Worm (Caenorhabditis elegans) whole organism, young adult: Measurements from ENCODE around the gene srg-26.

Experiments used
- B0261.1 ChIP-seq: sonication (generic microtip); optimal IDR thresholded peaks from 2 replicates; lab custom pipeline; 2016; ENCODE audit warnings: mild to moderate bottlenecking, missing genetic modification characterization, moderate library complexity, missing compliant biosample characterization
- F22D6.2 ChIP-seq: sonication (generic microtip); optimal IDR thresholded peaks from 2 replicates; lab custom pipeline; 2016; ENCODE audit warnings: mild to moderate bottlenecking, missing genetic modification characterization, missing compliant biosample characterization
- F49E8.2 ChIP-seq: sonication (generic microtip); optimal IDR thresholded peaks from 3 replicates; lab custom pipeline; 2017; ENCODE audit warnings: missing genetic modification characterization, mild to moderate bottlenecking, missing compliant biosample characterization, antibody characterized with exemption, moderate library complexity; ENCODE audit not compliant: insufficient read depth
- T07F8.4 ChIP-seq: sonication (generic microtip); optimal IDR thresholded peaks from 2 replicates; lab custom pipeline; 2016; ENCODE audit warnings: mild to moderate bottlenecking, missing genetic modification characterization, moderate library complexity, missing compliant biosample characterization
- Y56A3A.18 ChIP-seq: fragments of 200-800 bp; sonication (Bioruptor generic); IDR thresholded peaks from 2 replicates; pipeline ENCODE4 v1.3.6; 2022; ENCODE audit warnings: missing genetic modification reagents, missing genetic modification characterization, missing compliant biosample characterization
- Y67H2A.10 ChIP-seq: fragments of 200-800 bp; sonication (Bioruptor generic); conservative IDR thresholded peaks from 2 replicates; pipeline ENCODE4 v1.3.6; 2022; ENCODE audit warnings: missing genetic modification reagents, missing genetic modification characterization, missing compliant biosample characterization
- Y79H2A.3 ChIP-seq: fragments of 200-800 bp; sonication (Bioruptor generic); conservative IDR thresholded peaks from 2 replicates; pipeline ENCODE4 v1.3.6; 2022; ENCODE audit warnings: missing genetic modification reagents, missing genetic modification characterization, missing compliant biosample characterization
- Y95B8A.8 ChIP-seq: fragments of 200-800 bp; sonication (Bioruptor generic); IDR thresholded peaks from 2 replicates; pipeline ENCODE4 v1.3.6; 2022; ENCODE audit warnings: missing genetic modification reagents, missing genetic modification characterization, missing compliant biosample characterization
- akir-1 ChIP-seq: fragments of 200-800 bp; sonication (Bioruptor generic); optimal IDR thresholded peaks from 2 replicates; lab custom pipeline; 2018; ENCODE audit warnings: mild to moderate bottlenecking, missing genetic modification characterization, moderate library complexity, missing compliant biosample characterization
- aptf-3 ChIP-seq: fragments of 200-800 bp; sonication (Bioruptor generic); IDR thresholded peaks from 2 replicates; pipeline ENCODE4 v1.3.6; 2022; ENCODE audit warnings: missing genetic modification characterization, missing compliant biosample characterization
- athp-1 ChIP-seq: sonication (generic microtip); optimal IDR thresholded peaks from 2 replicates; lab custom pipeline; 2017; ENCODE audit warnings: mild to moderate bottlenecking, missing genetic modification characterization, missing compliant biosample characterization
- attf-6 ChIP-seq: fragments of 200-800 bp; sonication (Bioruptor generic); IDR thresholded peaks from 2 replicates; pipeline ENCODE4 v1.3.6; 2022; ENCODE audit warnings: missing genetic modification reagents, missing genetic modification characterization, missing compliant biosample characterization
- ceh-100 ChIP-seq: fragments of 200-800 bp; sonication (Bioruptor generic); IDR thresholded peaks from 2 replicates; pipeline ENCODE4 v1.3.6; 2022; ENCODE audit warnings: missing genetic modification reagents, missing genetic modification characterization, missing compliant biosample characterization
- ceh-79 ChIP-seq: sonication (generic microtip); optimal IDR thresholded peaks from 2 replicates; lab custom pipeline; 2017; ENCODE audit warnings: mild to moderate bottlenecking, missing genetic modification characterization, missing compliant biosample characterization
- him-1 ChIP-seq: sonication (generic microtip); optimal IDR thresholded peaks from 2 replicates; lab custom pipeline; 2016; ENCODE audit warnings: missing genotype, missing genetic modification reagents, missing genetic modification characterization, missing compliant biosample characterization
- hmg-1.2 ChIP-seq: fragments of 200-800 bp; sonication (Bioruptor generic); IDR thresholded peaks from 2 replicates; pipeline ENCODE4 v1.3.6; 2022; ENCODE audit warnings: missing genetic modification reagents, missing genetic modification characterization, missing compliant biosample characterization
- hrde-1 ChIP-seq: sonication (generic microtip); optimal IDR thresholded peaks from 2 replicates; lab custom pipeline; 2016; ENCODE audit warnings: missing genetic modification characterization, mild to moderate bottlenecking, missing compliant biosample characterization, moderate library complexity, missing genotype, missing genetic modification reagents, borderline replicate concordance
- lag-1 ChIP-seq: fragments of 200-800 bp; sonication (Bioruptor generic); IDR thresholded peaks from 2 replicates; pipeline ENCODE4 v1.3.6; 2022; ENCODE audit warnings: missing genetic modification reagents, missing genetic modification characterization, missing compliant biosample characterization
- lin-26 ChIP-seq: fragments of 200-800 bp; sonication (Bioruptor generic); IDR thresholded peaks from 2 replicates; pipeline ENCODE4 v1.3.6; 2022; ENCODE audit warnings: missing genetic modification reagents, missing genetic modification characterization, missing compliant biosample characterization
- lin-35 ChIP-seq, 3 experiments: fragments of 150-350 bp in 2 of 3; sonication (generic microtip) in 1 of 3; optimal IDR thresholded peaks; 2 replicates each; lab custom pipeline; 2014 to 2018; ENCODE audit warnings: missing biosample characterization in 3 of 3, missing genetic modification characterization in 3 of 3, missing genetic modification reagents in 3 of 3
- lin-40 ChIP-seq: sonication (generic microtip); optimal IDR thresholded peaks from 2 replicates; lab custom pipeline; 2016; ENCODE audit warnings: missing genetic modification characterization, mild to moderate bottlenecking, missing compliant biosample characterization, missing genotype, missing genetic modification reagents
- lsl-1 ChIP-seq: fragments of 200-800 bp; sonication (Bioruptor generic); optimal IDR thresholded peaks from 2 replicates; lab custom pipeline; 2018; ENCODE audit warnings: mild to moderate bottlenecking, missing genetic modification characterization, moderate library complexity, missing compliant biosample characterization
- madf-3 ChIP-seq: fragments of 200-800 bp; sonication (Bioruptor generic); IDR thresholded peaks from 2 replicates; pipeline ENCODE4 v1.3.6; 2022; ENCODE audit warnings: missing genetic modification reagents, missing genetic modification characterization, missing compliant biosample characterization
- nhr-27 ChIP-seq: fragments of 200-800 bp; sonication (Bioruptor generic); optimal IDR thresholded peaks from 2 replicates; lab custom pipeline; 2018; ENCODE audit warnings: mild to moderate bottlenecking, missing genetic modification characterization, moderate library complexity, missing compliant biosample characterization
- pbrm-1 ChIP-seq: fragments of 200-800 bp; sonication (Bioruptor generic); IDR thresholded peaks from 2 replicates; pipeline ENCODE4 v1.3.6; 2022; ENCODE audit warnings: missing genetic modification reagents, missing genetic modification characterization, missing compliant biosample characterization
- pha-4 ChIP-seq: fragments of 150-350 bp; sonication (generic microtip); optimal IDR thresholded peaks from 2 replicates; lab custom pipeline; 2014; ENCODE audit warnings: missing biosample characterization, missing genetic modification reagents, missing genetic modification characterization
- rpc-1 ChIP-seq, 2 experiments: fragments of 150-350 bp in 1 of 2; sonication (generic microtip) in 1 of 2; optimal IDR thresholded peaks; 2 replicates each; lab custom pipeline; 2014 to 2018; ENCODE audit warnings: missing biosample characterization in 1 of 2, missing genetic modification characterization in 1 of 2, missing genetic modification reagents in 1 of 2, missing genotype in 1 of 2
- sea-2 ChIP-seq: fragments of 200-800 bp; sonication (Bioruptor generic); IDR thresholded peaks from 2 replicates; pipeline ENCODE4 v1.3.6; 2022; ENCODE audit warnings: missing genetic modification characterization, missing compliant biosample characterization
- snpc-1.3 ChIP-seq: sonication (generic microtip); optimal IDR thresholded peaks from 2 replicates; lab custom pipeline; 2017; ENCODE audit warnings: missing genetic modification characterization, mild to moderate bottlenecking, missing compliant biosample characterization, antibody characterized with exemption, moderate library complexity, missing genotype, missing genetic modification reagents; ENCODE audit not compliant: insufficient read depth
- snpc-3.4 ChIP-seq: sonication (generic microtip); optimal IDR thresholded peaks from 2 replicates; lab custom pipeline; 2017; ENCODE audit warnings: missing genetic modification characterization, mild to moderate bottlenecking, missing compliant biosample characterization, antibody characterized with exemption, moderate library complexity, missing genotype, missing genetic modification reagents
- tbp1 ChIP-seq: fragments of 200-800 bp; sonication (Bioruptor generic); optimal IDR thresholded peaks from 2 replicates; lab custom pipeline; 2018; ENCODE audit warnings: mild to moderate bottlenecking, missing genetic modification characterization, missing compliant biosample characterization
- tbx-9 ChIP-seq: sonication (generic microtip); optimal IDR thresholded peaks from 2 replicates; lab custom pipeline; 2016; ENCODE audit warnings: borderline replicate concordance, missing genetic modification characterization, inconsistent platforms, missing compliant biosample characterization
- unc-130 ChIP-seq: sonication (generic microtip); optimal IDR thresholded peaks from 2 replicates; lab custom pipeline; 2016; ENCODE audit warnings: missing genetic modification reagents, missing genetic modification characterization, missing compliant biosample characterization
- unc-62 ChIP-seq: fragments of 150-350 bp; optimal IDR thresholded peaks from 2 replicates; lab custom pipeline; 2014; ENCODE audit warnings: missing biosample characterization, missing genetic modification reagents, missing genetic modification characterization
- ztf-18 ChIP-seq: sonication (generic microtip); optimal IDR thresholded peaks from 2 replicates; lab custom pipeline; 2016; ENCODE audit warnings: missing genotype, mild to moderate bottlenecking, missing genetic modification characterization, missing compliant biosample characterization
- ztf-22 ChIP-seq: fragments of 200-800 bp; sonication (Bioruptor generic); optimal IDR thresholded peaks from 2 replicates; lab custom pipeline; 2018; ENCODE audit warnings: mild to moderate bottlenecking, missing genetic modification characterization, moderate library complexity, missing compliant biosample characterization
- ztf-25 ChIP-seq: fragments of 200-800 bp; sonication (Bioruptor generic); IDR thresholded peaks from 2 replicates; pipeline ENCODE4 v1.3.6; 2022; ENCODE audit warnings: missing genetic modification reagents, missing genetic modification characterization, missing compliant biosample characterization
- ztf-26 ChIP-seq: sonication (generic microtip); optimal IDR thresholded peaks from 2 replicates; lab custom pipeline; 2017; ENCODE audit warnings: missing genetic modification characterization, missing compliant biosample characterization
- ztf-28 ChIP-seq: fragments of 200-800 bp; sonication (Bioruptor generic); IDR thresholded peaks from 2 replicates; pipeline ENCODE4 v1.3.6; 2022; ENCODE audit warnings: missing genetic modification reagents, missing genetic modification characterization, missing compliant biosample characterization

The srg-26 gene

ce11 chrV:5358772-5359171 is 27.7 kb downstream of the srg-26 start, which contains the start of gene nhr-216:
TSS of gene nhr-216 (minus strand) at chrV:5358872.
- no peak for TF ChIP-seq pbrm-1 (GFP tag; lab: Robert Waterston, UW)

- TF ChIP-seq Y67H2A.10 (GFP tag; lab: Robert Waterston, UW) (no peak), T07F8.4 (no peak), ztf-26 (tag; lab: Kevin White, UChicago) (no peak), madf-3 (no peak), lin-26 (no peak), unc-130 (GFP tag; lab: Kevin White, UChicago) (no peak), lsl-1 (GFP tag; lab: Kevin White, UChicago) (no peak), unc-62 (GFP tag; lab: Kevin White, UChicago) (no peak), lin-35 (GFP tag; optimal IDR thresholded peaks at IDR 0.05; lab: Kevin White, UChicago) (no peak), sea-2 (GFP tag; lab: Robert Waterston, UW) (no peak), Y95B8A.8 (GFP tag; lab: Robert Waterston, UW) (no peak), ztf-28 (GFP tag; lab: Robert Waterston, UW) (no peak), lag-1 (no peak), ztf-18 (no peak), ztf-25 (GFP tag; lab: Robert Waterston, UW) (no peak)
These were observed 31.2 kb downstream of the srg-26 start for ce11 chrV:5362220-5362619.

ce11 chrV:5364863-5365262 is 33.8 kb downstream of the srg-26 start, which contains the start of gene T09D3.8:
TSS of gene T09D3.8 (plus strand) at chrV:5365163.
- TF ChIP-seq nhr-27 (tag; lab: Kevin White, UChicago), result no peak
- no peak for TF ChIP-seq tbx-9 (tag; lab: Kevin White, UChicago)
- TF ChIP-seq Y79H2A.3 (GFP tag; lab: Robert Waterston, UW), result no peak

- TF ChIP-seq ztf-22 (GFP tag; lab: Kevin White, UChicago), result no peak
- no peak for TF ChIP-seq tbp1
- no peak for TF ChIP-seq B0261.1 (tag; lab: Kevin White, UChicago)
- no peak for TF ChIP-seq Y56A3A.18 (GFP tag; lab: Robert Waterston, UW)
- TF ChIP-seq snpc-3.4 (tag; lab: Kevin White, UChicago), result no peak
- TF ChIP-seq akir-1 (GFP tag; lab: Kevin White, UChicago), result no peak
- no peak for TF ChIP-seq athp-1 (tag; lab: Kevin White, UChicago)
- TF ChIP-seq ceh-100 (GFP tag; lab: Robert Waterston, UW), result no peak
- no peak for TF ChIP-seq pha-4 (tag; lab: Kevin White, UChicago)
- TF ChIP-seq F49E8.2 (tag; lab: Kevin White, UChicago), result no peak
These were observed 37.7 kb downstream of the srg-26 start, which contains the start of gene T09D3.9 for ce11 chrV:5368792-5369191. TSS of gene T09D3.9 (minus strand) at chrV:5368892.

ce11 chrV:5372118-5372517 is 41.1 kb downstream of the srg-26 start, which contains the start of gene C35A11.3:
TSS of gene C35A11.3 (plus strand) at chrV:5372418.
- no peak for TF ChIP-seq snpc-1.3 (tag; lab: Kevin White, UChicago)
- no peak for TF ChIP-seq hrde-1 (tag; lab: Kevin White, UChicago)
- no peak for TF ChIP-seq aptf-3
- TF ChIP-seq attf-6 (GFP tag; lab: Robert Waterston, UW), result no peak
- no peak for TF ChIP-seq pbrm-1 (GFP tag; lab: Robert Waterston, UW)
- TF ChIP-seq hmg-1.2 (GFP tag; lab: Robert Waterston, UW), result no peak
- TF ChIP-seq unc-62 (GFP tag; lab: Kevin White, UChicago), result no peak
- TF ChIP-seq lin-40, result no peak
- no peak for TF ChIP-seq athp-1 (tag; lab: Kevin White, UChicago)
- no peak for TF ChIP-seq ztf-22 (GFP tag; lab: Kevin White, UChicago)
- no peak for TF ChIP-seq him-1
- TF ChIP-seq lin-26, result no peak
- TF ChIP-seq ceh-79 (tag; lab: Kevin White, UChicago), result no peak
- TF ChIP-seq rpc-1 (optimal IDR thresholded peaks at IDR 0.05; lab: Kevin White, UChicago), result no peak
- TF ChIP-seq rpc-1 (tag; optimal IDR thresholded peaks at IDR 0.05; lab: Kevin White, UChicago), result no peak
- TF ChIP-seq F22D6.2 (tag; lab: Kevin White, UChicago), result no peak
- TF ChIP-seq lsl-1 (GFP tag; lab: Kevin White, UChicago), result no peak
